Worm (Caenorhabditis elegans): ENCODE measurements around the gene F54B11.10.
A peak's percentile ranks its signal among the peaks of the same experiment; 100 is the strongest.

Gene F54B11.10

DNA sequence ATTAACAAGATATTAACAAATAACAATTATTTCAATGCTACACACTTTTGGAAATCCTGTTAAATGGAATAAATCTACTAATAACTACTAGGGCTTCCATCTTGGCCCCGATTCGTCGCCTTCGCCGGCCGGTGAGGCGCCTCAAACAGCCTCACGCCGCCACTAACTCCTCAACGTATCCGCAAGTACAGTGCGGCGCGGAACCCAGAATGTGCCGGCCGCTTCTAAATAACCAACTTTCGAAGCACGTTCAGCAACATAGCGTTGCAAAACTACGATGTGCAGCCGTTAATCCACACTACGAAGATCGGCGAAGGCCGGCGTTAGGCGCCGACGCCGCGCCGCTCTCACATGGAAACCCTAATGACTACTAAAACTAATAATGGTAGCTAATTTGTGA lies 23.9 kb downstream of the F54B11.10 start:
- no peak for TF ChIP-seq lir-1 (GFP tag; conservative IDR thresholded peaks at IDR 0.05)
- TF ChIP-seq snpc-4 (GFP tag; optimal IDR thresholded peaks at IDR 0.05): no peak
- peak in 2 of 4 experiments; percentile 75 to 84 for TF ChIP-seq snpc-4 (tag; optimal IDR thresholded peaks at IDR 0.05)

DNA sequence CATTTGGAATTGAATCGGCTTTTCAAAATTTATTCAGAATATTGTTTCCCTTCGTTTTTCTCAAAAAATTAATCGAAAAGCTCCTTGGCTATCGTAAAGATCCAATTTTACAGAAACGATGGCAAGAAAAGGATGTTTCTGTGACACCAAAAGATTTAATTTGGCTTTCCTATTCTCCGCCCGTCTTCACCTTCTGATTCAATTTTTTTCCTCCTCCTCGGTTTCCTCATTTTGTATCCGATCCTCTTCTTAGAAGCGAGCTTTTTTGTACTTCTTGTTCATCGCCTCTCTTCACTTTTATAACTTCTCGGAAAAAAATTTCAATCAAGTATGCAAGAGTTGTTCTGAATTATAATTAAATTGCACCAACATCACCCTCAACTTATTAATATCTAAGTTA lies 28.1 kb downstream of the F54B11.10 start:
- TF ChIP-seq attf-3 (GFP tag; conservative IDR thresholded peaks at IDR 0.05) (no peak), athp-1 (tag; optimal IDR thresholded peaks at IDR 0.05) (no peak), ztf-3 (GFP tag; optimal IDR thresholded peaks at IDR 0.05) (no peak), tlf-1 (GFP tag; optimal IDR thresholded peaks at IDR 0.05) (no peak), ceh-40 (GFP tag; IDR thresholded peaks at IDR 0.05) (no peak), cebp-1 (GFP tag; IDR thresholded peaks at IDR 0.05) (no peak), cebp-1 (tag; optimal IDR thresholded peaks at IDR 0.05) (no peak), nhr-27 (tag; optimal IDR thresholded peaks at IDR 0.05) (no peak), sptf-2 (GFP tag; optimal IDR thresholded peaks at IDR 0.05) (no peak), hlh-26 (GFP tag; conservative IDR thresholded peaks at IDR 0.05) (no peak), hlh-12 (tag; optimal IDR thresholded peaks at IDR 0.05) (no peak), sdz-38 (tag; optimal IDR thresholded peaks at IDR 0.05) (no peak), B0019.2 (GFP tag; conservative IDR thresholded peaks at IDR 0.05) (no peak), ztf-6 (GFP tag; IDR thresholded peaks at IDR 0.05) (no peak), ceh-58 (GFP tag; IDR thresholded peaks at IDR 0.05) (no peak)

DNA sequence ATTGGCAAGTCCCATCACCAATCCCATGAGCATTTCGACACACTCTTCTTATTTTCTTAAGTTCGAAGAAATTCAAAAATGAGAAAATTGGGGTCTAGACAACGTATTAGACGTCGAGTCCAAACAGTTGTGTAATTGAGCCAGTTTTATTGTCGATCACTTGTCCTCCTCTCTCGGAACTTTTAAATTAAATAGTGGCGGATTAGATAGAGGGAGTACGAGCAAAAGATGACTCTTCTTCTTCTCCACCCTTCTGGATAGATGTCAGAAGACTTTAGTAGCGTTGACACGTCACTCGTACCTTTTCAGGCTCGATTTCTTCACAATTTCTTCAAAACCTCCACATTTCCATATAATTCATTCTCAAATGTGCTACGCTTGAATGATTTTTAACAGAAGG lies 33.3 kb downstream of the F54B11.10 start:
- TF ChIP-seq nhr-179 (tag; optimal IDR thresholded peaks at IDR 0.05) (no peak), attf-6 (GFP tag; IDR thresholded peaks at IDR 0.05) (no peak), Y53F4B.3 (GFP tag; IDR thresholded peaks at IDR 0.05) (no peak), hmg-1.2 (GFP tag; IDR thresholded peaks at IDR 0.05) (no peak), sptf-2 (GFP tag; optimal IDR thresholded peaks at IDR 0.05) (no peak), fkh-3 (tag; optimal IDR thresholded peaks at IDR 0.05) (no peak), aptf-3 (GFP tag; IDR thresholded peaks at IDR 0.05) (no peak), madf-6 (GFP tag; IDR thresholded peaks at IDR 0.05) (no peak), lin-35 (GFP tag; optimal IDR thresholded peaks at IDR 0.05) (no peak), ama-1 (optimal IDR thresholded peaks at IDR 0.05) (no peak), ama-1 (GFP tag; optimal IDR thresholded peaks at IDR 0.05) (no peak), snpc-3.4 (tag; optimal IDR thresholded peaks at IDR 0.05) (no peak), F23B12.7 (tag; optimal IDR thresholded peaks at IDR 0.05; ENCODE audit: insufficient read depth) (no peak), mxl-1 (tag; optimal IDR thresholded peaks at IDR 0.05) (no peak), C06A6.2 (GFP tag; conservative IDR thresholded peaks at IDR 0.05) (no peak)

DNA sequence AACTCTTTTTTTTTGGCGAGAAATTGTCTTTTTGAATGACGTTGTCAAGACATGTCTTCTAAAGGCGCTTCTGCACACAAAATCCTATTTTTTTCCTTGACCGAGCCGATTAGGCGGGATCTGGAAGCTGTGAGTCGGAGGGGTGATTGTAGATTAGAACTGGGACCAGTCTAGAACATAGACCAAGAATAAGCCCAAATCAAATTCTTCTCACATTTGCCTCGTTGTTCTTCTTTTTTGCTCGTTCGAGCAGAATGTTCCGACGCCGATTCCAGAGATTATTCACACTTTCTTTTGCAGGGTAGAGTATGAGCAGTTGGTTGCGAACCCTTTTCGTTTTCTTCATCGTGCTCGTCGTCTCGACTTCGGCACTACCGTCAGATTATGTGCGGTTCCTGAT lies 36.7 kb downstream of the F54B11.10 start, which contains the start of gene nlp-53:
TSS of gene nlp-53 (plus strand) at position 301 of the 400 bp plus-strand sequence.
- TF ChIP-seq B0261.1 (tag; optimal IDR thresholded peaks at IDR 0.05) (no peak), fkh-3 (tag; optimal IDR thresholded peaks at IDR 0.05) (no peak), somi-1 (GFP tag; optimal IDR thresholded peaks at IDR 0.05) (no peak), ceh-91 (GFP tag; IDR thresholded peaks at IDR 0.05) (no peak), T07F8.4 (tag; optimal IDR thresholded peaks at IDR 0.05) (no peak), T26A5.8 (tag; optimal IDR thresholded peaks at IDR 0.05) (no peak), dpl-1 (GFP tag; optimal IDR thresholded peaks at IDR 0.05) (no peak), B0336.3 (GFP tag; IDR thresholded peaks at IDR 0.05) (no peak), xnd-1 (tag; optimal IDR thresholded peaks at IDR 0.05) (no peak), mcd-1 (GFP tag; IDR thresholded peaks at IDR 0.05) (no peak), die-1 (tag; optimal IDR thresholded peaks at IDR 0.05) (no peak), lin-26 (GFP tag; IDR thresholded peaks at IDR 0.05) (no peak), zfh-2 (GFP tag; conservative IDR thresholded peaks at IDR 0.05) (no peak), repo-1 (tag; optimal IDR thresholded peaks at IDR 0.05) (no peak)

All from whole organism, young adult.